Fruit fly (Drosophila melanogaster) whole organism, embryonic: ENCODE measurements around the gene CG42751.
A peak's percentile ranks its signal among the peaks of the same experiment; 100 is the strongest.

ENCODE experiments used
- CG10274 ChIP-seq: fragments of 200-800 bp; sonication (Bioruptor generic); optimal IDR thresholded peaks from 3 replicates; lab custom pipeline; 2017; ENCODE audit warnings: missing biosample characterization, mild to moderate bottlenecking, missing genetic modification characterization
- CG10431 ChIP-seq: fragments of 200-800 bp; sonication (Bioruptor generic); optimal IDR thresholded peaks from 3 replicates; lab custom pipeline; 2018; ENCODE audit warnings: missing biosample characterization, mild to moderate bottlenecking, missing genetic modification characterization
- CG11247 ChIP-seq: fragments of 200-800 bp; sonication (Bioruptor generic); IDR thresholded peaks from 2 replicates; pipeline ENCODE4 v1.3.6; 2022; ENCODE audit warnings: missing biosample characterization, missing genetic modification characterization
- CG11695 ChIP-seq: fragments of 200-800 bp; sonication (Bioruptor generic); IDR thresholded peaks from 3 replicates; pipeline ENCODE4 v1.3.6; 2022; ENCODE audit warnings: missing biosample characterization, missing genetic modification characterization
- CG12769 ChIP-seq: fragments of 200-800 bp; sonication (Bioruptor generic); optimal IDR thresholded peaks from 2 replicates; lab custom pipeline; 2019; ENCODE audit warnings: missing biosample characterization, mild to moderate bottlenecking, missing genetic modification characterization, moderate library complexity
- CG15073 ChIP-seq: fragments of 200-800 bp; sonication (Bioruptor generic); optimal IDR thresholded peaks from 2 replicates; lab custom pipeline; 2016; ENCODE audit warnings: missing biosample characterization, missing genetic modification characterization
- CG15479 ChIP-seq: fragments of 200-800 bp; sonication (Bioruptor generic); optimal IDR thresholded peaks from 3 replicates; lab custom pipeline; 2019; ENCODE audit warnings: missing biosample characterization, mild to moderate bottlenecking, missing genetic modification characterization, moderate library complexity
- CG17328 ChIP-seq: fragments of 200-800 bp; sonication (Bioruptor generic); IDR thresholded peaks from 2 replicates; pipeline ENCODE4 v1.3.6; 2022; ENCODE audit warnings: missing biosample characterization, missing genetic modification characterization
- CG17359 ChIP-seq: fragments of 200-800 bp; sonication (Bioruptor generic); optimal IDR thresholded peaks from 3 replicates; lab custom pipeline; 2018; ENCODE audit warnings: missing biosample characterization, mild to moderate bottlenecking, missing genetic modification characterization, moderate library complexity
- CG17802 ChIP-seq: fragments of 200-800 bp; sonication (Bioruptor generic); optimal IDR thresholded peaks from 2 replicates; lab custom pipeline; 2018; ENCODE audit warnings: missing biosample characterization, mild to moderate bottlenecking, missing genetic modification characterization, moderate library complexity
- CG31224 ChIP-seq: fragments of 200-800 bp; sonication (Bioruptor generic); IDR thresholded peaks from 2 replicates; pipeline ENCODE4 v1.3.6; 2022; ENCODE audit warnings: missing biosample characterization, missing genetic modification characterization
- CG34376 ChIP-seq: fragments of 200-800 bp; sonication (Bioruptor generic); optimal IDR thresholded peaks from 2 replicates; lab custom pipeline; 2018; ENCODE audit warnings: missing biosample characterization, mild to moderate bottlenecking, missing genetic modification characterization
- CG42726 ChIP-seq: fragments of 200-800 bp; sonication (Bioruptor generic); IDR thresholded peaks from 2 replicates; pipeline ENCODE4 v1.3.6; 2022; ENCODE audit warnings: missing biosample characterization, missing genetic modification characterization; ENCODE audit not compliant: partially characterized antibody
- CG6765 ChIP-seq: fragments of 200-800 bp; sonication (Bioruptor generic); optimal IDR thresholded peaks from 3 replicates; lab custom pipeline; 2017; ENCODE audit warnings: missing biosample characterization, mild to moderate bottlenecking, missing genetic modification characterization
- CG6791 ChIP-seq: fragments of 200-800 bp; sonication (Bioruptor generic); IDR thresholded peaks from 3 replicates; pipeline ENCODE4 v1.3.6; 2022; ENCODE audit warnings: missing biosample characterization, missing genetic modification characterization; ENCODE audit not compliant: partially characterized antibody
- D19A ChIP-seq: fragments of 200-800 bp; optimal IDR thresholded peaks from 3 replicates; lab custom pipeline; 2019; ENCODE audit warnings: missing biosample characterization, mild to moderate bottlenecking, missing genetic modification characterization, moderate library complexity
- Dfd ChIP-seq, 2 experiments: fragments of >200 bp; optimal IDR thresholded peaks; 2 replicates each; lab custom pipeline; 2017; ENCODE audit warnings: missing biosample characterization in 2 of 2, missing genetic modification characterization in 2 of 2
- E2f1 ChIP-seq: fragments of 200-800 bp; sonication (Bioruptor generic); IDR thresholded peaks from 2 replicates; pipeline ENCODE4 v1.3.6; 2022; ENCODE audit warnings: missing biosample characterization, missing genetic modification characterization
- E2f2 ChIP-seq: fragments of 200-800 bp; sonication (Bioruptor generic); IDR thresholded peaks from 2 replicates; pipeline ENCODE4 v1.3.6; 2022; ENCODE audit warnings: missing biosample characterization, missing genetic modification characterization
- Gug ChIP-seq: fragments of 200-800 bp; sonication (Bioruptor generic); IDR thresholded peaks from 4 replicates; pipeline ENCODE4 v1.3.6; 2022; ENCODE audit warnings: missing biosample characterization, missing genetic modification characterization
- H15 ChIP-seq: fragments of 200-800 bp; sonication (Bioruptor generic); IDR thresholded peaks from 3 replicates; pipeline ENCODE4 v1.3.6; 2022; ENCODE audit warnings: missing biosample characterization, missing genetic modification characterization
- Hey ChIP-seq: fragments of 200-800 bp; sonication (Bioruptor generic); optimal IDR thresholded peaks from 3 replicates; lab custom pipeline; 2018; ENCODE audit warnings: missing biosample characterization, mild to moderate bottlenecking, missing genetic modification characterization
- HmgZ ChIP-seq: fragments of 200-800 bp; sonication (Bioruptor generic); optimal IDR thresholded peaks from 2 replicates; lab custom pipeline; 2018; ENCODE audit warnings: missing biosample characterization, mild to moderate bottlenecking, missing genetic modification characterization
- Jarid2 ChIP-seq: fragments of 200-800 bp; sonication (Bioruptor generic); optimal IDR thresholded peaks from 3 replicates; lab custom pipeline; 2017; ENCODE audit warnings: mild to moderate bottlenecking, missing biosample characterization, missing genetic modification reagents, missing genetic modification characterization
- Stat92E ChIP-seq, 3 experiments: fragments of >200 bp in 2 of 3; fragments of 200-800 bp in 1 of 3; sonication (Bioruptor generic) in 1 of 3; optimal IDR thresholded peaks; 2 replicates each; lab custom pipeline; 2017 to 2019; ENCODE audit warnings: missing biosample characterization in 3 of 3, missing genetic modification characterization in 3 of 3, mild to moderate bottlenecking in 1 of 3, moderate library complexity in 1 of 3
- Trl ChIP-seq, 3 experiments: fragments of >200 bp in 2 of 3; fragments of 200-800 bp in 1 of 3; sonication (Bioruptor generic) in 1 of 3; optimal IDR thresholded peaks; 2 replicates in 1 of 3; 3 replicates in 2 of 3; lab custom pipeline; 2016 to 2017; ENCODE audit warnings: missing biosample characterization in 1 of 3, missing genetic modification characterization in 1 of 3
- ac ChIP-seq: fragments of 200-800 bp; sonication (Bioruptor generic); optimal IDR thresholded peaks from 3 replicates; lab custom pipeline; 2017; ENCODE audit warnings: missing biosample characterization, mild to moderate bottlenecking, missing genetic modification characterization
- ash1 ChIP-seq: fragments of 200-800 bp; sonication (Bioruptor generic); optimal IDR thresholded peaks from 2 replicates; lab custom pipeline; 2018; ENCODE audit warnings: missing biosample characterization, mild to moderate bottlenecking, missing genetic modification characterization
- bsh ChIP-seq, 2 experiments: fragments of 200-800 bp; sonication (Bioruptor generic); optimal IDR thresholded peaks; 2 replicates each; lab custom pipeline; 2017 to 2018; ENCODE audit warnings: mild to moderate bottlenecking in 2 of 2, missing biosample characterization in 2 of 2, missing genetic modification characterization in 2 of 2, moderate library complexity in 1 of 2
- da ChIP-seq: fragments of 200-800 bp; sonication (Bioruptor generic); optimal IDR thresholded peaks from 2 replicates; lab custom pipeline; 2016; ENCODE audit warnings: missing biosample characterization, missing genetic modification characterization
- emc ChIP-seq: fragments of 200-800 bp; sonication (Bioruptor generic); optimal IDR thresholded peaks from 2 replicates; lab custom pipeline; 2016; ENCODE audit warnings: missing biosample characterization, missing genetic modification characterization
- ems ChIP-seq: fragments of 200-800 bp; sonication (Bioruptor generic); optimal IDR thresholded peaks from 3 replicates; lab custom pipeline; 2016; ENCODE audit warnings: missing biosample characterization, missing genetic modification characterization
- esg ChIP-seq: fragments of 200-800 bp; sonication (Bioruptor generic); conservative IDR thresholded peaks from 2 replicates; pipeline ENCODE4 v1.3.6; 2022; ENCODE audit warnings: missing biosample characterization, missing genetic modification characterization
- exex ChIP-seq: fragments of 200-800 bp; sonication (Bioruptor generic); optimal IDR thresholded peaks from 4 replicates; lab custom pipeline; 2018; ENCODE audit warnings: missing biosample characterization, mild to moderate bottlenecking, missing genetic modification characterization, moderate library complexity
- ftz-f1 ChIP-seq: fragments of 200-800 bp; sonication (Bioruptor generic); optimal IDR thresholded peaks from 2 replicates; lab custom pipeline; 2016; ENCODE audit warnings: missing biosample characterization, missing genetic modification characterization
- fu2 ChIP-seq: fragments of 200-800 bp; sonication (Bioruptor generic); optimal IDR thresholded peaks from 2 replicates; lab custom pipeline; 2016; ENCODE audit warnings: missing biosample characterization, missing genetic modification characterization
- grau ChIP-seq: fragments of 200-800 bp; optimal IDR thresholded peaks from 3 replicates; lab custom pipeline; 2019; ENCODE audit warnings: missing biosample characterization, mild to moderate bottlenecking, missing genetic modification characterization, moderate library complexity
- gsb-n ChIP-seq: fragments of 200-800 bp; sonication (Bioruptor generic); optimal IDR thresholded peaks from 3 replicates; lab custom pipeline; 2018; ENCODE audit warnings: missing biosample characterization, mild to moderate bottlenecking, missing genetic modification characterization
- kay ChIP-seq: fragments of 200-800 bp; sonication (Bioruptor generic); optimal IDR thresholded peaks from 2 replicates; lab custom pipeline; 2016; ENCODE audit warnings: missing biosample characterization, missing genetic modification characterization
- knrl ChIP-seq: fragments of 200-800 bp; sonication (Bioruptor generic); IDR thresholded peaks from 3 replicates; pipeline ENCODE4 v1.3.6; 2022; ENCODE audit warnings: missing biosample characterization, missing genetic modification characterization; ENCODE audit not compliant: partially characterized antibody
- lab ChIP-seq: fragments of 200-800 bp; sonication (Bioruptor generic); optimal IDR thresholded peaks from 3 replicates; lab custom pipeline; 2017; ENCODE audit warnings: missing biosample characterization, missing genetic modification characterization, mild to moderate bottlenecking, moderate library complexity, missing genetic modification reagents
- luna ChIP-seq: fragments of 200-800 bp; sonication (Bioruptor generic); optimal IDR thresholded peaks from 2 replicates; lab custom pipeline; 2016; ENCODE audit warnings: missing biosample characterization, missing genetic modification characterization
- maf-S ChIP-seq: fragments of 200-800 bp; sonication (Bioruptor generic); optimal IDR thresholded peaks from 2 replicates; lab custom pipeline; 2016; ENCODE audit warnings: missing biosample characterization, missing genetic modification characterization
- otp ChIP-seq: fragments of 200-800 bp; sonication (Bioruptor generic); IDR thresholded peaks from 3 replicates; pipeline ENCODE4, ENCODE4 v1.3.6; 2022; ENCODE audit warnings: missing biosample characterization, missing genetic modification characterization
- peb ChIP-seq: fragments of 200-800 bp; sonication (Bioruptor generic); IDR thresholded peaks from 2 replicates; pipeline ENCODE4 v1.3.6; 2022; ENCODE audit warnings: missing biosample characterization, missing genetic modification characterization
- sc ChIP-seq, 3 experiments: fragments of >200 bp in 2 of 3; fragments of 200-800 bp in 1 of 3; sonication (Bioruptor generic) in 1 of 3; optimal IDR thresholded peaks; 2 replicates in 2 of 3; 3 replicates in 1 of 3; lab custom pipeline; 2017; ENCODE audit warnings: mild to moderate bottlenecking in 1 of 3, missing biosample characterization in 1 of 3, missing genetic modification characterization in 1 of 3, missing genetic modification reagents in 1 of 3
- slbo ChIP-seq: fragments of 200-800 bp; sonication (Bioruptor generic); IDR thresholded peaks from 2 replicates; pipeline ENCODE4 v1.3.6; 2022; ENCODE audit warnings: missing biosample characterization, missing genetic modification characterization
- ssp ChIP-seq: fragments of 200-800 bp; sonication (Bioruptor generic); IDR thresholded peaks from 2 replicates; pipeline ENCODE4 v1.3.6; 2022; ENCODE audit warnings: missing biosample characterization, missing genetic modification characterization

Gene CG42751

DNA sequence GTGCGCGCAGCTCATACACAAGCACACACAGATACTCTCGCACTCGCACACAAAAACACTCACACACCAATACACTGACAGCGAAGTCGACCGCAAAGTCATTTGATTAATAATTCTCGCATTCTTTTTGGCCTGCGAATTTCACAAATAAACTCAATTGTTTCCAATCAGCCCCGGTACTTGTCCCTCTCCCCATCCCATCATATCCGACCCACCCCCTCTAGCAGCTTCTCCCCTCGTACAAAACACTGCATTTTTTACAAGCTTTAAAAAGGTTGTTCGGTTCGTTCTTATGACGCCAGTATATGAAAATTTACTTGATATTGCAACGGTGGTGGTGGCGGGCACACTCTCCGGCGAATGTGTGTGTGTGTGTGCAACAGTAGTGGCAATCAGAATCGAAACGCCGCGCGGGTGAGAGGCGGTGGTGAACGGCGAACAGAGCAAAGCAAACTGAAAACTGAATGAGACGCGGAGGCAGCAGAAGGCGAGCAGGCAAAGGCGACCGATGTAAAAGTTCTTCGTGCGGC lies 45.5 kb upstream of the CG42751 start (continued):
- TF ChIP-seq Gug (GFP tag; lab: Robert Waterston, UW) = peak; percentile 13; the same call in 1 of the 4 replicates
- TF ChIP-seq CG10274 (GFP tag; lab: Kevin White, UChicago) = no peak
- no peak for TF ChIP-seq Stat92E (GFP tag; optimal IDR thresholded peaks at IDR 0.05; lab: Kevin White, UChicago)
- TF ChIP-seq sc (optimal IDR thresholded peaks at IDR 0.05; lab: Kevin White, UChicago) = no peak
- no peak for TF ChIP-seq sc (GFP tag; optimal IDR thresholded peaks at IDR 0.05; lab: Kevin White, UChicago)
- TF ChIP-seq Jarid2 (GFP tag; lab: Kevin White, UChicago) = peak; percentile 87
- peak; percentile 78 for TF ChIP-seq HmgZ (tag; lab: Kevin White, UChicago)
- TF ChIP-seq CG6765 (GFP tag; lab: Kevin White, UChicago) = peak; percentile 60
- TF ChIP-seq E2f2 (GFP tag; lab: Robert Waterston, UW) = peak; percentile 12; the same call in 1 of the 2 replicates
- TF ChIP-seq esg (GFP tag; lab: Robert Waterston, UW) = no peak
- peak; percentile 88 for TF ChIP-seq CG12769 (tag; lab: Kevin White, UChicago)
- TF ChIP-seq Dfd (GFP tag; optimal IDR thresholded peaks at IDR 0.05; lab: Kevin White, UChicago) = no peak
- no peak for TF ChIP-seq grau (tag; lab: Kevin White, UChicago)
- TF ChIP-seq luna = no peak
- TF ChIP-seq H15 (GFP tag; lab: Robert Waterston, UW) = 0 out of 3 replicates have a peak, but pooled peaks have one; percentile 12
- no peak for TF ChIP-seq maf-S (GFP tag; lab: Kevin White, UChicago)
- TF ChIP-seq CG42726 = peak; percentile 81
- TF ChIP-seq knrl (GFP tag; lab: Robert Waterston, UW) = peak; percentile 25; the same call in 1 of the 3 replicates
- no peak for TF ChIP-seq Trl (optimal IDR thresholded peaks at IDR 0.05; lab: Kevin White, UChicago)
- peak; percentile 24 for TF ChIP-seq Trl (GFP tag; optimal IDR thresholded peaks at IDR 0.05; lab: Kevin White, UChicago)
- TF ChIP-seq CG11247 (GFP tag; lab: Robert Waterston, UW) = 0 out of 2 replicates have a peak, but pooled peaks have one; percentile 10
- TF ChIP-seq ftz-f1 (GFP tag; lab: Kevin White, UChicago) = peak; percentile 60
- peak; percentile 37 for TF ChIP-seq exex
- TF ChIP-seq lab (GFP tag; lab: Kevin White, UChicago) = peak; percentile 65
- peak; percentile 22 for TF ChIP-seq gsb-n (tag; lab: Kevin White, UChicago)
- peak; percentile 36; the same call in 1 of the 2 replicates for TF ChIP-seq CG17328 (GFP tag; lab: Robert Waterston, UW)
- peak; percentile 41; the same call in 1 of the 2 replicates for TF ChIP-seq CG31224 (GFP tag; lab: Robert Waterston, UW)
- no peak for TF ChIP-seq kay (GFP tag; lab: Kevin White, UChicago)
- no peak for TF ChIP-seq D19A
- peak; percentile 34 for TF ChIP-seq Hey
- TF ChIP-seq CG10431 (GFP tag; lab: Kevin White, UChicago) = no peak
- peak; percentile 9; the same call in 1 of the 2 replicates for TF ChIP-seq E2f1 (GFP tag; lab: Robert Waterston, UW)
- TF ChIP-seq CG6791 (GFP tag; lab: Robert Waterston, UW) = peak; percentile 60; the same call in 1 of the 3 replicates
- TF ChIP-seq fu2 (GFP tag; lab: Kevin White, UChicago) = no peak
- peak; percentile 51; the same call in 1 of the 3 replicates for TF ChIP-seq otp (GFP tag; lab: Robert Waterston, UW)
- TF ChIP-seq CG17802 (tag; lab: Kevin White, UChicago) = no peak
- peak; percentile 26 for TF ChIP-seq CG15479 (GFP tag; lab: Kevin White, UChicago)
- peak; percentile 45; the same call in 1 of the 2 replicates for TF ChIP-seq slbo (GFP tag; lab: Robert Waterston, UW)
- peak; percentile 36 for TF ChIP-seq ash1 (GFP tag; lab: Kevin White, UChicago)
- no peak for TF ChIP-seq peb (GFP tag; lab: Robert Waterston, UW)
- TF ChIP-seq CG17359 = peak; percentile 20
- TF ChIP-seq CG11695 (GFP tag; lab: Robert Waterston, UW) = 0 out of 3 replicates have a peak, but pooled peaks have one; percentile 32
- TF ChIP-seq ssp (GFP tag; lab: Robert Waterston, UW) = no peak
- peak; percentile 87 for TF ChIP-seq CG15073 (GFP tag; lab: Kevin White, UChicago)
- peak; percentile 10 for TF ChIP-seq ems (GFP tag; lab: Kevin White, UChicago)
- TF ChIP-seq bsh (GFP tag; optimal IDR thresholded peaks at IDR 0.05; lab: Kevin White, UChicago) = peak in 1 of 2 experiments; percentile 18
- no peak for TF ChIP-seq emc (GFP tag; lab: Kevin White, UChicago)
- peak; percentile 52 for TF ChIP-seq CG34376 (GFP tag; lab: Kevin White, UChicago)
- TF ChIP-seq ac = no peak
- no peak for TF ChIP-seq da (GFP tag; lab: Kevin White, UChicago)
